Worm (Caenorhabditis elegans): Measurements from ENCODE around the gene T16G12.6.

DNA sequence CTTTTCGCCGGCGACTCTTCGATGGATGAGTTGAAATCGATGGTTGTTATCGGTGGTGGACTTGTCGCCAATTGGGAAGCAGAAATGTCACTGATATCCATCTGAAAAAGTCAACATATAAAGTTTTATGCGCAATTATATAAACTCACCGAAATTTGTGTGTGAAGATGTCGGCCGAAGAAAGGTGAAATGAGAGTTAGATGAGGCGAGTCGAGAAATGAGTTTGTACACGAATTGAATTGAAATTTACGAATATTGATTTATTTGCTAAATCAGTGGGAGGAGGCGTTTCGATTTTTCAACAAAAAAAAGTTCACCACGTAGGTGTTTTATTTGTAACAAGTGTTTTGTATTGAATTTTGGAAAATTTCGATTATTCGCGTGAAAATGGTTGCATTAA is 32.0 kb downstream of the T16G12.6 start, which contains the start of gene kel-10:
- no peak for TF ChIP-seq him-1 (tag; optimal IDR thresholded peaks at IDR 0.05)
- no peak for TF ChIP-seq dao-5 (tag; optimal IDR thresholded peaks at IDR 0.05)
- TF ChIP-seq W03F9.2 (tag; optimal IDR thresholded peaks at IDR 0.05): no peak

Measured in whole organism, L4/young adult.